Worm (Caenorhabditis elegans) whole organism, L2 larva: ENCODE measurements around the gene F10D2.10.
A peak's percentile ranks its signal among the peaks of the same experiment; 100 is the strongest.

ENCODE experiments used
- C34F6.9 ChIP-seq: fragments of 150-350 bp; optimal IDR thresholded peaks from 2 replicates; lab custom pipeline; 2014; ENCODE audit warnings: missing biosample characterization, missing genetic modification characterization
- F13H6.1 ChIP-seq: sonication (generic microtip); optimal IDR thresholded peaks from 2 replicates; lab custom pipeline; 2016; ENCODE audit warnings: missing genetic modification characterization, missing compliant biosample characterization
- Y55F3AM.14 ChIP-seq: fragments of 200-800 bp; sonication (Bioruptor generic); optimal IDR thresholded peaks from 2 replicates; lab custom pipeline; 2018; ENCODE audit warnings: mild to moderate bottlenecking, missing genetic modification characterization, missing compliant biosample characterization
- ZK546.5 ChIP-seq: sonication (generic microtip); optimal IDR thresholded peaks from 2 replicates; lab custom pipeline; 2017; ENCODE audit warnings: missing biosample characterization, missing genetic modification characterization
- blmp-1 ChIP-seq: sonication (generic microtip); optimal IDR thresholded peaks from 2 replicates; lab custom pipeline; 2017; ENCODE audit warnings: missing genetic modification characterization, mild to moderate bottlenecking, missing compliant biosample characterization, antibody characterized with exemption, moderate library complexity; ENCODE audit not compliant: insufficient read depth
- ceh-16 ChIP-seq: fragments of 150-350 bp; optimal IDR thresholded peaks from 2 replicates; lab custom pipeline; 2014; ENCODE audit warnings: missing biosample characterization, missing genetic modification characterization
- ceh-82 ChIP-seq: fragments of 150-350 bp; optimal IDR thresholded peaks from 2 replicates; lab custom pipeline; 2014; ENCODE audit warnings: missing biosample characterization, missing genetic modification characterization
- dmd-4 ChIP-seq: sonication (generic microtip); optimal IDR thresholded peaks from 2 replicates; lab custom pipeline; 2017; ENCODE audit warnings: missing biosample characterization, missing genetic modification characterization
- lin-39 ChIP-seq: fragments of 150-350 bp; optimal IDR thresholded peaks from 2 replicates; lab custom pipeline; 2014; ENCODE audit warnings: missing biosample characterization, missing genetic modification reagents, missing genetic modification characterization
- nhr-21 ChIP-seq: fragments of 150-350 bp; optimal IDR thresholded peaks from 2 replicates; lab custom pipeline; 2014; ENCODE audit warnings: missing biosample characterization, missing genetic modification characterization
- nhr-23 ChIP-seq: fragments of 150-350 bp; optimal IDR thresholded peaks from 2 replicates; lab custom pipeline; 2014; ENCODE audit warnings: missing biosample characterization, missing genetic modification reagents, missing genetic modification characterization
- nhr-6 ChIP-seq: fragments of 150-350 bp; optimal IDR thresholded peaks from 2 replicates; lab custom pipeline; 2014; ENCODE audit warnings: missing biosample characterization, missing genetic modification characterization
- sma-9 ChIP-seq, 2 experiments: fragments of 150-350 bp in 1 of 2; sonication (generic microtip) in 1 of 2; optimal IDR thresholded peaks; 2 replicates each; lab custom pipeline; 2014 to 2016; ENCODE audit warnings: missing genetic modification characterization in 2 of 2, mild to moderate bottlenecking in 1 of 2, missing biosample characterization in 1 of 2, missing compliant biosample characterization in 1 of 2, missing genetic modification reagents in 1 of 2, moderate library complexity in 1 of 2
- unc-55 ChIP-seq: fragments of 150-350 bp; sonication (generic microtip); optimal IDR thresholded peaks from 3 replicates; lab custom pipeline; 2014; ENCODE audit warnings: missing biosample characterization, missing genetic modification reagents, missing genetic modification characterization
- ztf-4 ChIP-seq: fragments of 150-350 bp; optimal IDR thresholded peaks from 2 replicates; lab custom pipeline; 2014; ENCODE audit warnings: missing biosample characterization, missing genetic modification characterization

F10D2.10 gene

DNA sequence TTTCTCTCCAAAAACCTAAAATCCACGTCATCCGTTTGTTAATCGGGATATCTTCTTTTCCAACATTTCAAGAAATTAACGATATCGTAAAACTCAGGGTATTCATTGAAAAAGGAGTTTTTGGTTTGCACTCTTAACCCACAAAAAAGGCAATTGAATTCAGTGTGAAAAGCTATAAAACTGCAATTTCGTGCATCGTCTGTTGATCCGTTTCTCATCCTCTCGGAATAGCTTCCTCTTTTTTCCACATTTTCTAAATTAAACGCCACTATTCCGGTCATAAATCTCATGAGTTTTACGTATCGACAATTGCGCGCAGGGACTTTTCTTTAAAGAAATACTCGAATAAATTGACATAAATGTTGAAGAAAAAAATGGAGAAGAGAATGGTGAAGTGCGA lies 43.8 kb downstream of the F10D2.10 start:
- TF ChIP-seq dmd-4 (no peak), nhr-23 (tag; lab: Kevin White, UChicago) (no peak), blmp-1 (no peak), Y55F3AM.14 (GFP tag; lab: Kevin White, UChicago) (no peak), nhr-21 (tag; lab: Kevin White, UChicago) (no peak)
- TF ChIP-seq, all 48 proteins: peak for 0

DNA sequence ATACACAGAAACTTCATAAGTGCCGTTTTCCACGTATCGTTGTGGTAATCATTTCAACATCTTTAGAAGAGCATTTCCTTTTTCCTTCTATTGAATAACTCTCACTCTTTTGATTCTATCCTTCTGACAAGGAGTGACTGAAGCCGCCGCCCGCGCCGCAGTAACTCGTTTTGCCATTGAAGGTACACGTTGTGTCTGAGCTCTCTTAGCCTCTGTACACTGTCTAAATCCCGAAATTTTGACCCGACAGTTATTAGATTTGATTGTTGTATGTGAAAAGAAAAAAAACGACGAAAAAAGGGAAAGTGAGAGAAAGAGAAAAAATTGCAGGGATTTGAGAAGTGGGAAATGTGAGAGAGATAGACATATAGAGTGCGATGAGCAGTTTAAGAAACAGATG lies 44.7 kb downstream of the F10D2.10 start:
- TF ChIP-seq sma-9 (GFP tag; optimal IDR thresholded peaks at IDR 0.05; lab: Kevin White, UChicago), result peak; percentile 23
- no peak for TF ChIP-seq sma-9 (tag; optimal IDR thresholded peaks at IDR 0.05; lab: Kevin White, UChicago)
- TF ChIP-seq ceh-82 (tag; lab: Kevin White, UChicago), result no peak
- TF ChIP-seq unc-55 (GFP tag; lab: Kevin White, UChicago), result peak; percentile 15
- TF ChIP-seq lin-39 (tag; lab: Kevin White, UChicago), result no peak
- no peak for TF ChIP-seq ceh-16
- peak; percentile 15 for TF ChIP-seq F13H6.1 (tag; lab: Kevin White, UChicago)
- peak; percentile 26 for TF ChIP-seq C34F6.9

DNA sequence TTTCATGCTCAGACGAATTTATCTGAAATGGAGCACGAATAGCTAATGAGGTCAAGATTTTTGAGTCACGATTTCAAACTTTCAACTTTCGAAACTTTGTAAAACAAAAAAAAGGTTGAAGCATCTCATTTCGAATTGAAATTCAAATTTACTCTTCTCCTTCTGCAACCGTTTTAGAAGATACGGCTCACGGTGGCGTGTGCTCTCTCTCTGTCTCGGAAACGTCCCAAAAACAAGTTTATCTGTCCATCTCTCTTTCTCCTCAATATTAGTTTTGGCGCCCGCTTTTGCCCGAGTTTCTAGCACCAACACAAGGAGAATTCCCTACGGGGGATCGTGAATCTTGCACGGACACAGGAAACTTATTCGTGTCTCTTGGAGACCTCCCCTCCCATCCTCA lies 45.6 kb downstream of the F10D2.10 start:
- no peak for TF ChIP-seq ztf-4 (tag; lab: Kevin White, UChicago)

DNA sequence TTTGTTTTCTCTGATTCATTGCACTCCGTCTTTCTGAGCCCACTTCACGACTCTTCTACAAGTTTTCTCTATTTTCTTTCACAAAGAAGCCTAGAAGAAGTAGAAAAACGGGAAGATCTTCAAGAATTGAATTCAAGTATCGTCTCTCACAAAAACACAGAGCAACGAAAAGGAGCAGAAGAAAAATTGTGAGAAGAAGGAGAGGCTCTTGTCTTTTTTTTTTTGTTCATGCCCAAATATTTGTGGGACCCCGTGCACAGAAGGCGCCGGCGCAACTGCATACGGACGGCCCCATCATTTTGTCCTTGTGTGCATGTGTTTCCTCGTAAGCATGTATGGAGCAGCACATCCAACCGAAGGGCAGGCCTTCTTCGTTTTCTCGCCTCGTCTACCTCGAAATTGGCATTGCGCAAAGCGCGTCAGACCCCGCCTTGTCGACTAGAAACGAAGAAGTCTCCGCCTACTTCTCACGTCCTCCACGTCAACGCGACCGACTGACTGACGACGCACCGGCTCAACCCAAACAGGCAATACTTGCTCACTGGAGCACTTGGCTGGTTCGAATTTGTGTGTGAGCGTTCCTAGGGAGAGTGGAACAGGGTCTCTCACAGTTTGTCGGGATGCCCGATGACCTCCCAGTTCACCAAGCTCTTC lies 49.4 kb downstream of the F10D2.10 start:
- TF ChIP-seq ZK546.5 (tag; lab: Kevin White, UChicago) (no peak), nhr-6 (tag; lab: Kevin White, UChicago) (no peak), unc-55 (GFP tag; lab: Kevin White, UChicago) (no peak), dmd-4 (no peak), sma-9 (GFP tag; optimal IDR thresholded peaks at IDR 0.05; lab: Kevin White, UChicago) (no peak), sma-9 (tag; optimal IDR thresholded peaks at IDR 0.05; lab: Kevin White, UChicago) (no peak), ceh-82 (tag; lab: Kevin White, UChicago) (no peak)
- TF ChIP-seq, all 48 proteins: peak for 0
